Fruit fly (Drosophila melanogaster) whole organism, adult: ENCODE results near the gene CG13252.

ENCODE experiments used
- CG11617 ChIP-seq: fragments of 200-800 bp; sonication (Bioruptor generic); optimal IDR thresholded peaks from 2 replicates; lab custom pipeline; 2017; ENCODE audit warnings: mild to moderate bottlenecking, missing biosample characterization, missing genetic modification reagents, missing genetic modification characterization
- CG5204 ChIP-seq: fragments of 200-800 bp; sonication (Bioruptor generic); optimal IDR thresholded peaks from 2 replicates; lab custom pipeline; 2016; ENCODE audit warnings: missing biosample characterization, missing genetic modification characterization
- CG7045 ChIP-seq: fragments of 200-800 bp; sonication (Bioruptor generic); optimal IDR thresholded peaks from 2 replicates; lab custom pipeline; 2017; ENCODE audit warnings: missing biosample characterization, mild to moderate bottlenecking, missing genetic modification characterization
- CG7101 ChIP-seq: fragments of 200-800 bp; sonication (Bioruptor generic); optimal IDR thresholded peaks from 2 replicates; lab custom pipeline; 2018; ENCODE audit warnings: missing biosample characterization, mild to moderate bottlenecking, missing genetic modification characterization, moderate library complexity
- Clk ChIP-seq: fragments of 200-800 bp; sonication (Bioruptor generic); optimal IDR thresholded peaks from 2 replicates; lab custom pipeline; 2017; ENCODE audit warnings: missing biosample characterization, missing genetic modification characterization
- bab1 ChIP-seq: fragments of 200-800 bp; sonication (Bioruptor generic); optimal IDR thresholded peaks from 3 replicates; lab custom pipeline; 2019; ENCODE audit warnings: missing biosample characterization, mild to moderate bottlenecking, missing genetic modification characterization, moderate library complexity
- cic ChIP-seq: fragments of 200-800 bp; sonication (Bioruptor generic); optimal IDR thresholded peaks from 2 replicates; lab custom pipeline; 2017; ENCODE audit warnings: missing biosample characterization, mild to moderate bottlenecking, missing genetic modification characterization, moderate library complexity
- pad ChIP-seq: fragments of 200-800 bp; sonication (Bioruptor generic); optimal IDR thresholded peaks from 3 replicates; lab custom pipeline; 2017; ENCODE audit warnings: missing biosample characterization, missing genetic modification characterization, mild to moderate bottlenecking, moderate library complexity, missing genetic modification reagents
- toe ChIP-seq: fragments of 200-800 bp; sonication (Bioruptor generic); optimal IDR thresholded peaks from 2 replicates; lab custom pipeline; 2016; ENCODE audit warnings: missing biosample characterization, missing genetic modification characterization

- TF ChIP-seq cic (GFP tag; lab: Kevin White, UChicago) (no peak), Clk (GFP tag; lab: Kevin White, UChicago) (no peak), CG5204 (no peak), pad (no peak), CG7101 (peak; percentile 34), CG11617 (no peak), toe (GFP tag; lab: Kevin White, UChicago) (peak; percentile 17), bab1 (GFP tag; lab: Kevin White, UChicago) (peak; percentile 53), CG7045 (GFP tag; lab: Kevin White, UChicago) (no peak)
These were observed 55.5 kb downstream of the CG13252 start, which contains the start of gene Pcif1 for dm6 chr3L:20785742-20786427.
